Fruit fly (Drosophila melanogaster): ENCODE data around the gene bru2.

dm6 chr2L:12314838-12315237 lies 29.2 kb upstream of the bru2 start:
- no peak for TF ChIP-seq Crg-1 (GFP tag; optimal IDR thresholded peaks at IDR 0.05)
- TF ChIP-seq toe (GFP tag; optimal IDR thresholded peaks at IDR 0.05), result no peak
- TF ChIP-seq bab1 (GFP tag; optimal IDR thresholded peaks at IDR 0.05), result no peak
- TF ChIP-seq Mnt (GFP tag; optimal IDR thresholded peaks at IDR 0.05), result no peak
- no peak for TF ChIP-seq CG12768 (GFP tag; optimal IDR thresholded peaks at IDR 0.05)
- no peak for TF ChIP-seq Clk (GFP tag; optimal IDR thresholded peaks at IDR 0.05)
- no peak for TF ChIP-seq kay (GFP tag; ENCODE audit: borderline replicate concordance)
- TF ChIP-seq CG33017 (tag; optimal IDR thresholded peaks at IDR 0.05), result no peak
- no peak for TF ChIP-seq CG14711 (tag; optimal IDR thresholded peaks at IDR 0.05)
- no peak for TF ChIP-seq Hr96 (GFP tag; optimal IDR thresholded peaks at IDR 0.05)
- no peak for TF ChIP-seq CG5204 (GFP tag; optimal IDR thresholded peaks at IDR 0.05)
- TF ChIP-seq cic (GFP tag; optimal IDR thresholded peaks at IDR 0.05), result no peak
